Fruit fly (Drosophila melanogaster): ENCODE measurements around the gene RpS9.

RpS9 gene

DNA sequence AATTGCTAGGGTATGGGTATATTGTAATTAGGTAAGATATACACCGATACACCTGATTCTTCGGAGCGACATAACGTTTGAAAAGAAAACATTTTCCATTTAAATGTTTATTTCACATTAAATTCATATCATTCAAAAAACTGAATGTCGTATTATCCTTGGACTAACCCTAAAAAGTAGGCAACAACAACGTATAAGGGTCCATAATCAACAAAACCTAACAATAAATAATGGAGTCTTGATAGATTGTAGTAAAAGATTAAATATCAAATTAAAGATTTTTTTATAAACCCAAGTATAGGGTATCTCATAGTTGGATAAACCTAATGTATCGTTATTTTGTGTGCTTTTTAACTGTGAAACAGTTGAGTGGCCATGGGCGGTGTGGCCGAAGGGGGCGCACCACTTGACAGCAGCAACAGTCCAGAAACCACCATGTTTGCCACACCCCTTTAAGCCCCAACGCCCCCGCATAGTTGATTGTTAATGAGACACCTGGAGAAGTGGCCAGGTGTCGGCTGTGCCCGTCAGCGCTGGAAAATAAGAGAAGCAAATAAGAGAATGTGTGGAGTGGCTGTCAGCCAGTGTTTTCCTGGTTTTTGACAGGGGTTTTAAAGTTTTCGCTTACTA, 43.0 kb downstream of the RpS9 start:
- TF ChIP-seq Rel (GFP tag; optimal IDR thresholded peaks at IDR 0.05), result no peak
- no peak for TF ChIP-seq Rel (tag; optimal IDR thresholded peaks at IDR 0.05)
- no peak for TF ChIP-seq Dfd (GFP tag; optimal IDR thresholded peaks at IDR 0.05)
- TF ChIP-seq Jra (GFP tag; optimal IDR thresholded peaks at IDR 0.05), result no peak
- TF ChIP-seq rgr (GFP tag; optimal IDR thresholded peaks at IDR 0.05), result no peak
- no peak for TF ChIP-seq Abd-B (GFP tag; optimal IDR thresholded peaks at IDR 0.05)
- peak; percentile 30 for TF ChIP-seq ey (GFP tag; optimal IDR thresholded peaks at IDR 0.05)
- no peak for TF ChIP-seq tai (GFP tag; optimal IDR thresholded peaks at IDR 0.05)
- TF ChIP-seq fru (GFP tag; optimal IDR thresholded peaks at IDR 0.05), result no peak
- TF ChIP-seq dl (GFP tag; optimal IDR thresholded peaks at IDR 0.05; ENCODE audit: insufficient read depth in 1 of 2, partially characterized antibody in 2 of 2), result no peak
- TF ChIP-seq dsf (GFP tag; optimal IDR thresholded peaks at IDR 0.05; ENCODE audit: borderline replicate concordance), result no peak
- no peak for TF ChIP-seq Myc (optimal IDR thresholded peaks at IDR 0.05)
- peak; percentile 27 for TF ChIP-seq psq (GFP tag; optimal IDR thresholded peaks at IDR 0.05)
- no peak for TF ChIP-seq brk (GFP tag; optimal IDR thresholded peaks at IDR 0.05)
- no peak for TF ChIP-seq CrebA (GFP tag; optimal IDR thresholded peaks at IDR 0.05; ENCODE audit: borderline replicate concordance)
- TF ChIP-seq sage (GFP tag; optimal IDR thresholded peaks at IDR 0.05), result no peak
- peak; percentile 18 for TF ChIP-seq OdsH (GFP tag; optimal IDR thresholded peaks at IDR 0.05)
- TF ChIP-seq jim (GFP tag; optimal IDR thresholded peaks at IDR 0.05), result no peak
- TF ChIP-seq Vsx2 (GFP tag; optimal IDR thresholded peaks at IDR 0.05; ENCODE audit: partially characterized antibody), result no peak
- no peak for TF ChIP-seq HLH106 (tag; optimal IDR thresholded peaks at IDR 0.05)
- TF ChIP-seq foxo (GFP tag; optimal IDR thresholded peaks at IDR 0.05), result peak in 1 of 2 experiments; percentile 6
- TF ChIP-seq usp (GFP tag; optimal IDR thresholded peaks at IDR 0.05), result no peak

DNA sequence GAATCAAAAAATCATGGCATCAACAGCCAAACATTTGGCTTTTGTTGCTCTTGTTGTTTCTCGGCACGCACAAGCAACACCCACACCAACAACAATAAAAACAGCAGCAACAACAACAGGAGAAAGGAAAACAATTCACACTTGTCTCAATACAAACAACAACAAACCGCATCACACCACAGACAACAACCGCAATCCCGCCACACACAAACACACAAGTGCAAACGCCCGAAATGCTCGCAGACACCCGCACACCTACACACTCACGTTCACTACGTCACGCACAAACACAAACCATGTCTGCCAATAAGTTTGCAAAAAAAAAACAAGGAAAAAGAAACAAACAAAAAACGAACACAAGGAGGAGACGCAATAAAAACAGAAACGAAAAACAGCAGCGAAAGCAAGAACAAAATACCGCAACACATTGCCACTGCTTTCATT, 43.5 kb downstream of the RpS9 start:
- no peak for TF ChIP-seq Hr83 (GFP tag; optimal IDR thresholded peaks at IDR 0.05; ENCODE audit: poor library complexity, severe bottlenecking)
- TF ChIP-seq Rel (GFP tag; optimal IDR thresholded peaks at IDR 0.05), result peak; percentile 68
- TF ChIP-seq Rel (tag; optimal IDR thresholded peaks at IDR 0.05), result no peak
- no peak for TF ChIP-seq GATAd (GFP tag; optimal IDR thresholded peaks at IDR 0.05)
- TF ChIP-seq foxo (GFP tag; optimal IDR thresholded peaks at IDR 0.05), result peak in 1 of 2 experiments; percentile 26
- no peak for TF ChIP-seq sv (GFP tag; optimal IDR thresholded peaks at IDR 0.05)
- TF ChIP-seq brk (GFP tag; optimal IDR thresholded peaks at IDR 0.05), result no peak
- TF ChIP-seq h (GFP tag; optimal IDR thresholded peaks at IDR 0.05), result peak; percentile 28
- TF ChIP-seq OdsH (GFP tag; optimal IDR thresholded peaks at IDR 0.05), result no peak
- TF ChIP-seq CrebA (GFP tag; optimal IDR thresholded peaks at IDR 0.05; ENCODE audit: borderline replicate concordance), result no peak
- no peak for TF ChIP-seq Vsx2 (GFP tag; optimal IDR thresholded peaks at IDR 0.05; ENCODE audit: partially characterized antibody)
- TF ChIP-seq Sp1 (GFP tag; optimal IDR thresholded peaks at IDR 0.05), result peak; percentile 58
- no peak for TF ChIP-seq Hr78 (GFP tag; optimal IDR thresholded peaks at IDR 0.05)
- peak; percentile 60 for TF ChIP-seq psq (GFP tag; optimal IDR thresholded peaks at IDR 0.05)
- no peak for TF ChIP-seq br (GFP tag; optimal IDR thresholded peaks at IDR 0.05)
- TF ChIP-seq N (GFP tag; optimal IDR thresholded peaks at IDR 0.05), result no peak

DNA sequence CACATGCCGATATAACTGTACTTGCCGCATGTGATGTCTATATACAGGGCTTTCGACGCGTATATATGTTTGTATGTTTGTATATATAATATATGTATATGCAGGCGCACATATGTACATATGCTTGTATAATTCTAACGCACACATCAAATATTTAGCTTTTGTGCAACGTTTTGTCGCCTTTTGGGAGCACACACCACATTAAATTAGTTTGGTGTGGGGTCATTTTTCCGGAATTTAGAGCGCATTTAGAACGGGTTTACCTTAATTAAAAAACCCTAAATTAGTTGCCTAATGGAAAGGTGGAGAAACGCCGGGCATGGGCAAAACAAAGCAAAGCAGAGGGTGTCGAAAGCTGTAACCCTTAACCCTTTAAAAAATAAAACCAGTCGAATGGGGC, 44.1 kb downstream of the RpS9 start:
- TF ChIP-seq dmrt93B (GFP tag; optimal IDR thresholded peaks at IDR 0.05), result no peak
- no peak for TF ChIP-seq Hnf4 (GFP tag; optimal IDR thresholded peaks at IDR 0.05)
- TF ChIP-seq Abd-B (GFP tag; optimal IDR thresholded peaks at IDR 0.05), result no peak
- no peak for TF ChIP-seq CG9705 (GFP tag; optimal IDR thresholded peaks at IDR 0.05)
- TF ChIP-seq tai (GFP tag; optimal IDR thresholded peaks at IDR 0.05), result no peak
- TF ChIP-seq sage (GFP tag; optimal IDR thresholded peaks at IDR 0.05), result no peak
- TF ChIP-seq Myc (optimal IDR thresholded peaks at IDR 0.05), result no peak
- no peak for TF ChIP-seq Vsx2 (GFP tag; optimal IDR thresholded peaks at IDR 0.05; ENCODE audit: partially characterized antibody)
- no peak for TF ChIP-seq CG32264 (GFP tag; optimal IDR thresholded peaks at IDR 0.05)
- no peak for TF ChIP-seq pan (optimal IDR thresholded peaks at IDR 0.05)
- no peak for TF ChIP-seq br (GFP tag; optimal IDR thresholded peaks at IDR 0.05)
- TF ChIP-seq psq (GFP tag; optimal IDR thresholded peaks at IDR 0.05), result no peak
- no peak for TF ChIP-seq ey (GFP tag; optimal IDR thresholded peaks at IDR 0.05)

Measured in whole organism, wandering third instar larva.